Worm (Caenorhabditis elegans): ENCODE results near the gene K12B6.9.
A peak's percentile ranks its signal among the peaks of the same experiment; 100 is the strongest.

K12B6.9 gene

ce11 chrV:6326394-6326793 is 33.9 kb upstream of the K12B6.9 start:
- peak; percentile 23 for TF ChIP-seq nhr-28 (tag; optimal IDR thresholded peaks at IDR 0.05)
- TF ChIP-seq mdl-1 (tag; optimal IDR thresholded peaks at IDR 0.05), result no peak
- TF ChIP-seq zfp-3 (GFP tag; conservative IDR thresholded peaks at IDR 0.05), result peak; percentile 88
- TF ChIP-seq tra-1 (GFP tag; IDR thresholded peaks at IDR 0.05), result 0 out of 2 replicates have a peak, but pooled peaks have one; percentile 57
- peak; percentile 77 for TF ChIP-seq nhr-25 (tag; optimal IDR thresholded peaks at IDR 0.05; ENCODE audit: borderline replicate concordance, insufficient read depth)
- TF ChIP-seq F10B5.3 (tag; optimal IDR thresholded peaks at IDR 0.05), result no peak

DNA sequence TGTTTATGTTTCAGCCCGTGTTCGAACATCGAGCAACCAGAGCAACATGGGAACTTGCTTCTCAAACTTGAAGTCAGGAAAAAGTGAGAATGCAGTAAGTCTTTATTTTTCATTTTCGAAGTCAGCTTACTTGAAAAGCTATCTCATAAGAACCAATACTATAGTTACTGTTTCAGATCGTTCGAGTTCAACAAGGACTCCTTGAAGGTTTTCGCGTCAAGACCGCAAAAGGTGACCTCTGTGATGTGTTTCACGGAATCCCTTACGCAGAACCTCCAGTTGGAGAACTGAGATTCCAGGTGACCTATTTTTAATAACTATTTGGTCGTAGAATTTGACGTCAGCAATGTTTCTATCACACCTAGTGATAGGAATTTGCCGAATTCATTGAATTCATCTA is 31.1 kb upstream of the K12B6.9 start:
- TF ChIP-seq lin-29 (GFP tag; IDR thresholded peaks at IDR 0.05) (no peak), zfp-3 (GFP tag; conservative IDR thresholded peaks at IDR 0.05) (0 out of 2 replicates have a peak, but pooled peaks have one; percentile 55)

DNA sequence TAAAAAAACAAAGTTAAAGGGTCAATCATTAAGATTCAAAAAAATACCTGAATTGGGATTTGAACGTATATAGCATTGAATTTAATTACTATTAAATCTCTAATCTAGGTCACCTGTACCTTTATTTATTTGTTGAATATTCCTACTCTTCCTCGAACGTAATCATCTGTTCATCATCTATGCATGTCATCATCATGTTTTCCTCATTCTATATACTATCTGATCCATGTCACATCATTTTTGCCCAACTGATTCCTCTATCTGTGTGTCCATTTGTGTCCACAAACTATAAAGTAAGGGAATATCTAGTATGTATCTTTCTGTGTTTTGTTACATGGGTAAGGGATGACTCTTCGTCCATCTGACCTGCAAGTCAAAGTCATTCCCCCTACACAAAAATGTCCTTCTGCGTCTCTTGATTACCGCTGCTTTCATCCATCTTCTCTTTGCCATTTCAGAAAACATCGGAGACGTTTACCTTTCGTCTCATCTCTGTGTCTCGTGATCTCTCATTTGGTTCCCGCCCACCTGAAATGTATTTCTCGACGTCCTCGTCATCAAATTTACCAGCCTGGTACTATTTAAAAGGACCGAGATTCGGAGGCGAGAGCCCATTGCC is 30.4 kb upstream of the K12B6.9 start:
- peak in 1 of 2 experiments; percentile 99 for TF ChIP-seq unc-62 (GFP tag; optimal IDR thresholded peaks at IDR 0.05 in 1 of 2)
- no peak for TF ChIP-seq unc-62 (tag; optimal IDR thresholded peaks at IDR 0.05)
- TF ChIP-seq hlh-30 (tag; optimal IDR thresholded peaks at IDR 0.05; ENCODE audit: insufficient read depth), result peak; percentile 78
- 0 out of 2 replicates have a peak, but pooled peaks have one; percentile 11 for TF ChIP-seq hmg-1.1 (GFP tag; IDR thresholded peaks at IDR 0.05)
- TF ChIP-seq lir-3 (tag; optimal IDR thresholded peaks at IDR 0.05), result no peak
- TF ChIP-seq lin-1 (GFP tag; IDR thresholded peaks at IDR 0.05), result no peak
- TF ChIP-seq ZK546.5 (tag; optimal IDR thresholded peaks at IDR 0.05), result no peak
- TF ChIP-seq mes-2 (tag; optimal IDR thresholded peaks at IDR 0.05; ENCODE audit: poor library complexity, severe bottlenecking), result no peak
- peak; percentile 49 for TF ChIP-seq nhr-25 (tag; optimal IDR thresholded peaks at IDR 0.05; ENCODE audit: borderline replicate concordance, insufficient read depth)
- no peak for TF ChIP-seq zip-2 (tag; optimal IDR thresholded peaks at IDR 0.05)
- TF ChIP-seq nhr-237 (tag; optimal IDR thresholded peaks at IDR 0.05), result no peak
- peak; percentile 18; the same call in 1 of the 2 replicates for TF ChIP-seq dmd-6 (GFP tag; IDR thresholded peaks at IDR 0.05)
- TF ChIP-seq unc-39 (tag; optimal IDR thresholded peaks at IDR 0.05), result no peak
- no peak for TF ChIP-seq nhr-76 (tag; optimal IDR thresholded peaks at IDR 0.05)
- peak; percentile 91 for TF ChIP-seq nhr-28 (tag; optimal IDR thresholded peaks at IDR 0.05)
- no peak for TF ChIP-seq mdl-1 (tag; optimal IDR thresholded peaks at IDR 0.05)
- no peak for TF ChIP-seq daf-12 (tag; optimal IDR thresholded peaks at IDR 0.05)
- no peak for TF ChIP-seq ceh-32 (tag; optimal IDR thresholded peaks at IDR 0.05; ENCODE audit: poor library complexity)
- TF ChIP-seq hlh-11 (tag; optimal IDR thresholded peaks at IDR 0.05), result peak; percentile 48
- no peak for TF ChIP-seq saeg-2 (GFP tag; IDR thresholded peaks at IDR 0.05)
- TF ChIP-seq sdz-12 (GFP tag; optimal IDR thresholded peaks at IDR 0.05), result no peak
- no peak for TF ChIP-seq ztf-11 (tag; optimal IDR thresholded peaks at IDR 0.05)
- no peak for TF ChIP-seq snpc-1.2 (GFP tag; IDR thresholded peaks at IDR 0.05)
- no peak for TF ChIP-seq daf-19 (GFP tag; conservative IDR thresholded peaks at IDR 0.05)
- TF ChIP-seq nhr-6 (tag; optimal IDR thresholded peaks at IDR 0.05), result peak; percentile 9
- TF ChIP-seq skn-1 (tag; optimal IDR thresholded peaks at IDR 0.05), result no peak
- TF ChIP-seq zip-11 (GFP tag; IDR thresholded peaks at IDR 0.05), result no peak
- peak; percentile 12 for TF ChIP-seq cey-2 (tag; optimal IDR thresholded peaks at IDR 0.05; ENCODE audit: borderline replicate concordance, insufficient read depth)

DNA sequence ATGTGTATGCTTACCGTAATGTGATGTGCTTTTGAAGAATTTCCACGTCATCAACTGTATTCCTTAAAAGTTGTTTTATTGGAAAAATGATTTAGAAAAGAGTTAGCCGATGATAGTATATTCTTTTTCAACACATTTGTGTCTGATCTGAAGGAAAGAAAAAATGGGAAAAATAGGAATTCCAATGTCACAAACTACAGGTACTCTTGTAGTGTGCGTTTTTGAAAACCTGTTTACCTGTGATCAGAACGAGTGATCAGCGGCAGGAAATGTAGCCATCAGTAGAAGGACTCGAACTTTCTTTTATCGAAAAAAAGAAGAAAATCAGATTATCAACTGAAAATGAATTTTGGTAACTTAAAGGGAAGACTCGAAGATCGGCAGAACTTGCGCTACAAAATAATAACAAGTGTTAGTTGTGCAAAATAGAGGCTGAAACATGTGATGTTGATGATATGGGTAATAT is 29.3 kb upstream of the K12B6.9 start, which contains the start of gene T28C12.15:
Gene T28C12.15, minus strand, starts transcription at position 51 of the 466 bp plus-strand sequence.
- TF ChIP-seq aha-1 (tag), result peak; percentile 16
- TF ChIP-seq F44E2.7 (GFP tag; IDR thresholded peaks at IDR 0.05), result no peak
- no peak for TF ChIP-seq pha-4 (GFP tag; IDR thresholded peaks at IDR 0.05)
- no peak for TF ChIP-seq pha-4 (tag; optimal IDR thresholded peaks at IDR 0.05)
- TF ChIP-seq gei-8 (GFP tag; optimal IDR thresholded peaks at IDR 0.05), result no peak
- peak; percentile 98 for TF ChIP-seq nhr-28 (tag; optimal IDR thresholded peaks at IDR 0.05)
- no peak for TF ChIP-seq T26A8.4 (GFP tag; IDR thresholded peaks at IDR 0.05)
- TF ChIP-seq jun-1 (tag; optimal IDR thresholded peaks at IDR 0.05), result no peak
- TF ChIP-seq tag-97 (GFP tag; IDR thresholded peaks at IDR 0.05), result no peak
- TF ChIP-seq vab-7 (GFP tag; IDR thresholded peaks at IDR 0.05), result no peak

Data from whole organism, L4 larva.